Worm (Caenorhabditis elegans): ENCODE measurements around the gene Y43F8B.29.

DNA sequence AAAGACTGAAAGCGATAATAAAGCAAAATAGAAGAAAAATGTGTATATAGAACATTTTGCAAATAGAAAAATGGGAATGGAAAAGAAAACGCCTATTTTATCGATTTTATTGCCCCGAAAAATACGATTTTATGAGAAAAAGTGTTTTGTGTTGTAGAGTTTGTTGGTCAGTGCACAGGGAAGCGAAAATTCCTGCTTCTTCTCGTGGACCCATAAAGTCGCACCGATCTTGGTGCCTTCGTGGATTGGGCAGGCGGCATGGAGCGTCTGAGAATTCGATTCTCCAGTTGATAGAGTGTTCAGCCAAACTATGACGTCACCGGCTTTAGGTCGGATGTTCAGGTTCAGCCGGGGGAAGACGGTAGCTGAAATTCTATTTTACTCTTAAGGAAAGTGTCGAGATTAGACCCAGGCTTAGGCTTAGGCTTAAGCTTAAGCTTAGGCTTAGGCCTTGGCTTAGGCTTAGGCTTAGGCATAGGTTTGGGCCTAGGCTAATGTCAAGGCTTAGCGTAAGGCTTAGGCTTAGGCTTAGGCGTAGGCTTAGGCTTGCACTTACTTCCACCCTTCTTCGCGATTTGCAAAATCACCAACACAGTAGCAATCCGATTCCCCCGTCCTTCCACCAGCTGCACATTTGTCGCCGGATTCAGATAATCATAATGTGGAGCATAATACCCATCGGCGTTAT, 21.0 kb downstream of the Y43F8B.29 start, which contains the start of gene Y43F8B.19:
- TF ChIP-seq him-1 (tag; optimal IDR thresholded peaks at IDR 0.05) = no peak
- no peak for TF ChIP-seq dao-5 (tag; optimal IDR thresholded peaks at IDR 0.05)
- no peak for TF ChIP-seq W03F9.2 (tag; optimal IDR thresholded peaks at IDR 0.05)
